Worm (Caenorhabditis elegans) whole organism, early embryonic: Measurements from ENCODE around the gene F13C5.5.

Source experiments
- flt-1 ChIP-seq: fragments of 200-800 bp; sonication (Bioruptor generic); IDR thresholded peaks from 2 replicates; pipeline ENCODE4 v1.3.6; 2022; ENCODE audit warnings: missing genetic modification characterization, missing compliant biosample characterization
- pes-1 ChIP-seq: fragments of 200-800 bp; sonication (Bioruptor generic); IDR thresholded peaks from 2 replicates; pipeline ENCODE4 v1.3.6; 2022; ENCODE audit warnings: missing genetic modification reagents, missing genetic modification characterization, missing compliant biosample characterization

DNA sequence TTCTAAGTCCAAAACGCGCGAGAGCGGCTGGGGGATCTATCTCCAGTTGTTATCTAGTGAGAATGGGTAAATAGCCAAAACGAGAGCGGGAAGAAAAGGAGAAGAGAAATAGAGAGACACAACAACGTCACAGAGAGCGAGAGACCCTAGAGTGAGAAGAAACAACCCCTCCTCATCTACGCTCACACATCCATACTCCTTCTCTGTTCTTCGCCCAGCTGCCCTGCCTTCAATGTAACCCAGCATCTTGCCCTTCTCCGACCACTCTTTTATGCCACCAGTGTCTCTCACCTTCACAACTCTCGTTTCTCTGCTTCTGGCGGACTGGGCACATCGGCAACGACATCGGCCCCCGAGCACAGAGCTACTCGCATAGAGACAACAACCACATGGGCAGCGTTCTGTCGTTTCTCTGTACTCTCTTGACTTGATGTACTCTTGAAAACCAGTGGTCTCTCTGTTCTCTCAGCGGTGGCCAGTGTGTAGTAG lies 15.0 kb downstream of the F13C5.5 start:
- no peak for TF ChIP-seq flt-1
- TF ChIP-seq pes-1, result 0 out of 2 replicates have a peak, but pooled peaks have one; percentile 25
